Worm (Caenorhabditis elegans) whole organism, young adult: ENCODE measurements around the gene F13D12.8.

Experiments
- lsl-1 ChIP-seq: fragments of 200-800 bp; sonication (Bioruptor generic); optimal IDR thresholded peaks from 2 replicates; lab custom pipeline; 2018; ENCODE audit warnings: mild to moderate bottlenecking, missing genetic modification characterization, moderate library complexity, missing compliant biosample characterization
- ztf-26 ChIP-seq: sonication (generic microtip); optimal IDR thresholded peaks from 2 replicates; lab custom pipeline; 2017; ENCODE audit warnings: missing genetic modification characterization, missing compliant biosample characterization

- TF ChIP-seq ztf-26 (tag; lab: Kevin White, UChicago) (no peak), lsl-1 (no peak)
Observed at ce11 chrII:11733850-11734249, 1.5 kb upstream of the F13D12.8 start.
